Fruit fly (Drosophila melanogaster): Measurements from ENCODE around the gene CG45490.
"Not testable (repeated sequence)": the region's sequence is repeated elsewhere in the genome, so short reads cannot be mapped to it uniquely, and the experiment has no call there.

dm6 chrX:19944047-19944446 lies 10.0 kb upstream of the CG45490 start, which contains the start of gene CG45492:
- TF ChIP-seq insv, psq, ttk (optimal IDR thresholded peaks at IDR 0.05): not testable (repeated sequence)

Data from Kc167 (cell line).